Worm (Caenorhabditis elegans): ENCODE data around the gene fars-3.

The fars-3 gene

ce11 chrII:8481033-8481708 is 16.5 kb downstream of the fars-3 start (continued):
- TF ChIP-seq egl-18 (GFP tag; IDR thresholded peaks at IDR 0.05) (no peak), madf-10 (tag; optimal IDR thresholded peaks at IDR 0.05) (no peak), B0019.2 (GFP tag; conservative IDR thresholded peaks at IDR 0.05) (no peak), D2030.7 (GFP tag; IDR thresholded peaks at IDR 0.05) (no peak), xnd-1 (tag; optimal IDR thresholded peaks at IDR 0.05) (no peak), tbp1 (GFP tag; optimal IDR thresholded peaks at IDR 0.05) (no peak), lin-54 (GFP tag; optimal IDR thresholded peaks at IDR 0.05) (no peak), nhr-179 (tag; optimal IDR thresholded peaks at IDR 0.05) (no peak), Y79H2A.3 (GFP tag; conservative IDR thresholded peaks at IDR 0.05) (no peak), attf-3 (GFP tag; conservative IDR thresholded peaks at IDR 0.05) (no peak), ets-4 (GFP tag; optimal IDR thresholded peaks at IDR 0.05) (no peak), gei-17 (GFP tag; optimal IDR thresholded peaks at IDR 0.05) (peak; percentile 3), lsy-27 (tag; optimal IDR thresholded peaks at IDR 0.05; ENCODE audit: borderline replicate concordance, insufficient read depth) (no peak), hsf-1 (GFP tag; IDR thresholded peaks at IDR 0.05) (peak; percentile 81), F33H1.4 (GFP tag; IDR thresholded peaks at IDR 0.05) (no peak), pbrm-1 (GFP tag; IDR thresholded peaks at IDR 0.05) (0 out of 2 replicates have a peak, but pooled peaks have one; percentile 26), K11D2.4 (GFP tag; IDR thresholded peaks at IDR 0.05) (peak; percentile 12; the same call in 1 of the 2 replicates), hmg-20 (GFP tag; IDR thresholded peaks at IDR 0.05) (no peak), F23B12.7 (tag; optimal IDR thresholded peaks at IDR 0.05; ENCODE audit: insufficient read depth) (peak; percentile 19), hmg-1.2 (GFP tag; IDR thresholded peaks at IDR 0.05) (no peak), chd-7 (tag; optimal IDR thresholded peaks at IDR 0.05) (peak; percentile 23), let-526 (GFP tag; IDR thresholded peaks at IDR 0.05) (0 out of 2 replicates have a peak, but pooled peaks have one; percentile 6), bed-2 (GFP tag; IDR thresholded peaks at IDR 0.05) (no peak), B0261.1 (tag; optimal IDR thresholded peaks at IDR 0.05) (no peak), cebp-1 (GFP tag; IDR thresholded peaks at IDR 0.05) (no peak), cebp-1 (tag; optimal IDR thresholded peaks at IDR 0.05) (peak; percentile 31), attf-6 (GFP tag; IDR thresholded peaks at IDR 0.05) (no peak), somi-1 (GFP tag; optimal IDR thresholded peaks at IDR 0.05) (no peak), ccch-3 (GFP tag; optimal IDR thresholded peaks at IDR 0.05) (no peak), zim-3 (tag; optimal IDR thresholded peaks at IDR 0.05) (no peak), ztf-22 (GFP tag; optimal IDR thresholded peaks at IDR 0.05) (no peak), Y67H2A.10 (GFP tag; conservative IDR thresholded peaks at IDR 0.05) (no peak), Y56A3A.18 (GFP tag; IDR thresholded peaks at IDR 0.05) (no peak), atf-7 (tag; optimal IDR thresholded peaks at IDR 0.05) (no peak), dpl-1 (GFP tag; optimal IDR thresholded peaks at IDR 0.05) (no peak), egl-44 (GFP tag; IDR thresholded peaks at IDR 0.05) (no peak)

DNA sequence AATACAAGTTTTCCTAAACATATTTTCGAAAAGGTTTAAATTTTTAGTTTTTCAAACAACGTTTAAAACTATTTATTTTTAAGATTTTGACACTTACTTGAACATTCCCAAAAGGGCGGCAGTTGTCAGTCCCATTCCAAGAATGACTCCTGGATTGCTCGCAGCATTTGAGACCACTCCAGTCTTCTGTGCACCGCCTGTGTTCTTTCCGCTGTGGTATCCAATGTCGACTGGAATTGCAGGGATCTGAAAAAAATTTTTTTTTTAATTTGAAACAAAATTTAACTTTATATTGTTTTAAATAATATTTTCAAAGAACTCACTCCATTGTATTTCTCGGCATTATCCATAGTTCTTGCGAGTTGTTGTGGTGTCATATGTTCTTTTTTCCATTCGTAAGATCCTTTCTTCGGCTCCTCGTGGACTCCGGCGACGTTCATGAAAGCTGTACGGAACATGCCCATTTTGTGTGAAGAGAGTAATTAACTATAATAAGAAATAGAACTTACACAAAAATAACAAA is 17.1 kb downstream of the fars-3 start, which contains the start of gene M05D6.5:
M05D6.5 (minus strand) TSS at position 473 of the 523 bp plus-strand sequence.
- no peak for TF ChIP-seq ceh-58 (GFP tag; IDR thresholded peaks at IDR 0.05)
- TF ChIP-seq F49E8.2 (tag; optimal IDR thresholded peaks at IDR 0.05; ENCODE audit: insufficient read depth): no peak
- no peak for TF ChIP-seq ztf-25 (GFP tag; IDR thresholded peaks at IDR 0.05)
- TF ChIP-seq repo-1 (tag; optimal IDR thresholded peaks at IDR 0.05): no peak
- no peak for TF ChIP-seq nfya-2 (GFP tag; IDR thresholded peaks at IDR 0.05)
- no peak for TF ChIP-seq K11D2.4 (GFP tag; IDR thresholded peaks at IDR 0.05)
- no peak for TF ChIP-seq ZK185.1 (tag; optimal IDR thresholded peaks at IDR 0.05; ENCODE audit: poor library complexity, severe bottlenecking)
- TF ChIP-seq F55B11.4 (tag; optimal IDR thresholded peaks at IDR 0.05; ENCODE audit: borderline replicate concordance, insufficient read depth): no peak
- TF ChIP-seq B0261.1 (tag; optimal IDR thresholded peaks at IDR 0.05): no peak
- 0 out of 2 replicates have a peak, but pooled peaks have one; percentile 13 for TF ChIP-seq Y53G8AR.9 (GFP tag; conservative IDR thresholded peaks at IDR 0.05)
- TF ChIP-seq F23B12.7 (tag; optimal IDR thresholded peaks at IDR 0.05; ENCODE audit: insufficient read depth): no peak
- TF ChIP-seq ekl-4 (GFP tag; IDR thresholded peaks at IDR 0.05): 0 out of 2 replicates have a peak, but pooled peaks have one; percentile 40
- TF ChIP-seq ama-1 (optimal IDR thresholded peaks at IDR 0.05): peak; percentile 83
- TF ChIP-seq ama-1 (GFP tag; optimal IDR thresholded peaks at IDR 0.05): no peak
- TF ChIP-seq bed-2 (GFP tag; IDR thresholded peaks at IDR 0.05): no peak
- no peak for TF ChIP-seq die-1 (tag; optimal IDR thresholded peaks at IDR 0.05)
